Comparison of ENCODE assay signal across 5 worm cellular contexts in the genomic region with DNA sequence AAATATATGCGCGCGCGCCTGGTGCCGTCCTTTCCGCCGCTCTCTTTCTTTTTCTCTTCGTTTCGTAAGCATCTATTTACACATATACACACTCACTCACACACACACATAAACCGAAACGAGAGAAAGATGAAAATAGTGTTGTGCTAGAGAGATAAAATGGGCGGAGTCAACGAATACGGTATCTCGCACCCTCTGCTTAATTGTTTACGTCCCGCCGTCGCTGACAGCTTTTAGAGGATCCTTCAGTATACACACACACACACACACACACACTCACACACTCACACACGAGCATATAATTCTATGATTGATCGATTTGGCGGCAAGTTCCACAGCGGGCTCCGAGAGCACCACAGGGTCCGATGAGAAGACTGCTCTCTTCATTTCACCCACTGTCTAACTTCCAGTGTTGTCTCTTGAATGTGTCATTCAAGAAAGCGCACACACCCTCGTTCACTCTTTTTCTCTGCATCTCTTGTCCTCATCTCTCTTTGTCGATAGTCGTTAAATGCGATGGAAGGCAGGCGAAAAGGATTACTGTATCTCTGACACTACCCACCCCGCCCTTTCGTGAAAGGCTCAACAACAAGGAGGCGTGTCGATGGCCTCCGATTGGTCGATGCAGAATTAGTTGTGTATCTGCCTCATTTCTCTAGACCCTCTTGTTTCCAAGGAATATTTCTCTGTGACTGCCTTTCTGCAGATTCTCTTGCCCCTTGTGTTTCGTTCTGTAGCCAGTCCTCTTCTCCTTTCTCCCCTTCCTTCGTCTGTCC.
A peak's percentile ranks its signal among the peaks of the same experiment; 100 is the strongest.
TF ChIP-seq lines count a peak whose summit lies in the region.

No protein-coding gene starts in this region.

TF ChIP-seq in whole organism, L1 larva, 84 proteins besides CTCF, POLR2A, EP300 and RAD21 (continues in another document):
- peak; percentile 6 for TF ChIP-seq ceh-90 (tag; optimal IDR thresholded peaks at IDR 0.05; lab: Kevin White, UChicago)
- peak; percentile 79 for TF ChIP-seq fkh-4 (tag; optimal IDR thresholded peaks at IDR 0.05; lab: Kevin White, UChicago; ENCODE audit: borderline replicate concordance)
- TF ChIP-seq aha-1 (tag; optimal IDR thresholded peaks at IDR 0.05; lab: Kevin White, UChicago) = peak; percentile 75
- TF ChIP-seq tlp-1 (tag; optimal IDR thresholded peaks at IDR 0.05; lab: Kevin White, UChicago) = no peak
- peak; percentile 88 for TF ChIP-seq nhr-237 (tag; optimal IDR thresholded peaks at IDR 0.05; lab: Kevin White, UChicago)
- no peak for TF ChIP-seq nhr-12 (tag; optimal IDR thresholded peaks at IDR 0.05; lab: Kevin White, UChicago)
- peak; percentile 85 to 87 for TF ChIP-seq efl-1 (optimal IDR thresholded peaks at IDR 0.05; lab: Kevin White, UChicago)
- peak; percentile 53 to 95 for TF ChIP-seq efl-1 (GFP tag; optimal IDR thresholded peaks at IDR 0.05 in 1 of 2; lab: Kevin White, UChicago)
- TF ChIP-seq elt-2 (tag; optimal IDR thresholded peaks at IDR 0.05; lab: Kevin White, UChicago) = peak; percentile 81
- peak; percentile 81 for TF ChIP-seq pax-3 (tag; optimal IDR thresholded peaks at IDR 0.05; lab: Kevin White, UChicago)
- no peak for TF ChIP-seq aly-2 (tag; optimal IDR thresholded peaks at IDR 0.05; lab: Kevin White, UChicago)
- TF ChIP-seq snu-23 (GFP tag; optimal IDR thresholded peaks at IDR 0.05; lab: Kevin White, UChicago) = peak; percentile 97
- no peak for TF ChIP-seq hlh-17 (GFP tag; optimal IDR thresholded peaks at IDR 0.05; lab: Kevin White, UChicago; ENCODE audit: borderline replicate concordance)
- TF ChIP-seq hlh-4 (tag; optimal IDR thresholded peaks at IDR 0.05; lab: Kevin White, UChicago) = no peak
- TF ChIP-seq ets-5 (GFP tag; IDR thresholded peaks at IDR 0.05; lab: Robert Waterston, UW) = no peak
- TF ChIP-seq C16A3.4 (tag; optimal IDR thresholded peaks at IDR 0.05; lab: Kevin White, UChicago) = peak; percentile 84

TF ChIP-seq in whole organism, L3 larva, 47 proteins besides CTCF, POLR2A, EP300 and RAD21 (continues in another document):
- peak; percentile 79 for TF ChIP-seq pqm-1 (tag; optimal IDR thresholded peaks at IDR 0.05; lab: Kevin White, UChicago)
- TF ChIP-seq elt-3 (tag; optimal IDR thresholded peaks at IDR 0.05; lab: Kevin White, UChicago) = no peak
- peak; percentile 85 for TF ChIP-seq fkh-2 (tag; optimal IDR thresholded peaks at IDR 0.05; lab: Kevin White, UChicago)
- peak; percentile 97 for TF ChIP-seq ceh-28 (tag; optimal IDR thresholded peaks at IDR 0.05; lab: Kevin White, UChicago)
- peak; percentile 74 for TF ChIP-seq mdl-1 (tag; optimal IDR thresholded peaks at IDR 0.05; lab: Kevin White, UChicago)
- no peak for TF ChIP-seq ama-1 (optimal IDR thresholded peaks at IDR 0.05; lab: Kevin White, UChicago)
- peak; percentile 76 for TF ChIP-seq tbx-2 (tag; optimal IDR thresholded peaks at IDR 0.05; lab: Kevin White, UChicago)
- TF ChIP-seq egl-5 (tag; optimal IDR thresholded peaks at IDR 0.05; lab: Kevin White, UChicago) = peak; percentile 93
- TF ChIP-seq mml-1 (tag; optimal IDR thresholded peaks at IDR 0.05; lab: Kevin White, UChicago) = no peak
- peak; percentile 35 for TF ChIP-seq sea-2 (GFP tag; optimal IDR thresholded peaks at IDR 0.05; lab: Kevin White, UChicago)
- TF ChIP-seq ztf-4 (tag; optimal IDR thresholded peaks at IDR 0.05; lab: Kevin White, UChicago) = no peak
- TF ChIP-seq nhr-25 (tag; optimal IDR thresholded peaks at IDR 0.05; lab: Kevin White, UChicago) = peak; percentile 91
- TF ChIP-seq ceh-9 (tag; optimal IDR thresholded peaks at IDR 0.05; lab: Kevin White, UChicago) = no peak
- peak; percentile 24 for TF ChIP-seq ztf-11 (tag; optimal IDR thresholded peaks at IDR 0.05; lab: Kevin White, UChicago)
- peak; percentile 94 for TF ChIP-seq lin-15B (tag; optimal IDR thresholded peaks at IDR 0.05; lab: Kevin White, UChicago)
- peak; percentile 94 for TF ChIP-seq unc-62 (GFP tag; optimal IDR thresholded peaks at IDR 0.05; lab: Kevin White, UChicago)
- peak; percentile 67 for TF ChIP-seq nhr-11 (tag; optimal IDR thresholded peaks at IDR 0.05; lab: Kevin White, UChicago)

TF ChIP-seq in whole organism, early embryonic, 17 proteins besides CTCF, POLR2A, EP300 and RAD21:
- TF ChIP-seq hmbx-1 (tag; optimal IDR thresholded peaks at IDR 0.05; lab: Kevin White, UChicago) (no peak), flt-1 (GFP tag; IDR thresholded peaks at IDR 0.05; lab: Robert Waterston, UW) (0 out of 2 replicates have a peak, but pooled peaks have one; percentile 2), F13C5.2 (tag; optimal IDR thresholded peaks at IDR 0.05; lab: Kevin White, UChicago) (peak; percentile 15), B0310.2 (tag; optimal IDR thresholded peaks at IDR 0.05; lab: Kevin White, UChicago) (peak; percentile 26), hmg-4 (GFP tag; optimal IDR thresholded peaks at IDR 0.05; lab: Kevin White, UChicago) (peak; percentile 47)

TF ChIP-seq in whole organism, midembryonic, 9 proteins besides CTCF, POLR2A, EP300 and RAD21:
- TF ChIP-seq tab-1 (GFP tag; IDR thresholded peaks at IDR 0.05; lab: Robert Waterston, UW) = no peak
- no peak for TF ChIP-seq ztf-29 (GFP tag; IDR thresholded peaks at IDR 0.05; lab: Robert Waterston, UW)
- TF ChIP-seq ref-1 (GFP tag; conservative IDR thresholded peaks at IDR 0.05; lab: Robert Waterston, UW) = no peak
- TF ChIP-seq flt-1 (GFP tag; IDR thresholded peaks at IDR 0.05; lab: Robert Waterston, UW) = 0 out of 2 replicates have a peak, but pooled peaks have one; percentile 38
- peak; percentile 64; the same call in 1 of the 2 replicates for TF ChIP-seq T22C8.4 (GFP tag; IDR thresholded peaks at IDR 0.05; lab: Robert Waterston, UW)
- peak; percentile 95 for TF ChIP-seq cog-1 (tag; optimal IDR thresholded peaks at IDR 0.05; lab: Kevin White, UChicago)
- peak; percentile 43; the same call in 1 of the 2 replicates for TF ChIP-seq ztf-23 (GFP tag; IDR thresholded peaks at IDR 0.05; lab: Robert Waterston, UW)
- TF ChIP-seq klf-2 (GFP tag; conservative IDR thresholded peaks at IDR 0.05; lab: Robert Waterston, UW) = no peak
- TF ChIP-seq med-1 (GFP tag; optimal IDR thresholded peaks at IDR 0.05; lab: Kevin White, UChicago; ENCODE audit: insufficient read depth) = no peak

TF ChIP-seq in whole organism, young adult, 124 proteins besides CTCF, POLR2A, EP300 and RAD21 (continues in another document):
- TF ChIP-seq attf-6 (GFP tag; IDR thresholded peaks at IDR 0.05; lab: Robert Waterston, UW) (no peak), ccch-3 (GFP tag; optimal IDR thresholded peaks at IDR 0.05; lab: Kevin White, UChicago) (no peak), F22D6.2 (tag; optimal IDR thresholded peaks at IDR 0.05; lab: Kevin White, UChicago) (no peak), mxl-1 (tag; optimal IDR thresholded peaks at IDR 0.05; lab: Kevin White, UChicago) (no peak), B0336.3 (GFP tag; IDR thresholded peaks at IDR 0.05; lab: Robert Waterston, UW) (peak; percentile 80), lin-26 (GFP tag; IDR thresholded peaks at IDR 0.05; lab: Robert Waterston, UW) (peak; percentile 91), attf-5 (GFP tag; optimal IDR thresholded peaks at IDR 0.05; lab: Kevin White, UChicago) (peak; percentile 93), tlf-1 (GFP tag; optimal IDR thresholded peaks at IDR 0.05; lab: Kevin White, UChicago) (peak; percentile 70), nhr-120 (GFP tag; IDR thresholded peaks at IDR 0.05; lab: Robert Waterston, UW) (no peak), T26A5.8 (tag; optimal IDR thresholded peaks at IDR 0.05; lab: Kevin White, UChicago) (no peak), ceh-40 (GFP tag; IDR thresholded peaks at IDR 0.05; lab: Robert Waterston, UW) (no peak), unc-130 (GFP tag; optimal IDR thresholded peaks at IDR 0.05; lab: Kevin White, UChicago) (no peak), ceh-100 (GFP tag; IDR thresholded peaks at IDR 0.05; lab: Robert Waterston, UW) (no peak), ztf-28 (GFP tag; IDR thresholded peaks at IDR 0.05; lab: Robert Waterston, UW) (no peak), cebp-1 (GFP tag; IDR thresholded peaks at IDR 0.05; lab: Robert Waterston, UW) (no peak; the same call in 1 of the 2 replicates), cebp-1 (tag; optimal IDR thresholded peaks at IDR 0.05; lab: Kevin White, UChicago) (peak; percentile 88), F52B5.7 (tag; optimal IDR thresholded peaks at IDR 0.05; lab: Kevin White, UChicago) (no peak), nfya-2 (GFP tag; IDR thresholded peaks at IDR 0.05; lab: Robert Waterston, UW) (no peak), madf-3 (GFP tag; IDR thresholded peaks at IDR 0.05; lab: Robert Waterston, UW) (no peak), rec-8 (tag; optimal IDR thresholded peaks at IDR 0.05; lab: Kevin White, UChicago) (no peak), him-1 (tag; optimal IDR thresholded peaks at IDR 0.05; lab: Kevin White, UChicago) (no peak), egl-44 (GFP tag; IDR thresholded peaks at IDR 0.05; lab: Robert Waterston, UW) (no peak), nfyb-1 (GFP tag; IDR thresholded peaks at IDR 0.05; lab: Robert Waterston, UW) (peak; percentile 99), xnd-1 (tag; optimal IDR thresholded peaks at IDR 0.05; lab: Kevin White, UChicago) (no peak), nfya-1 (tag; optimal IDR thresholded peaks at IDR 0.05; lab: Kevin White, UChicago; ENCODE audit: borderline replicate concordance, insufficient read depth) (no peak), snpc-4 (GFP tag; optimal IDR thresholded peaks at IDR 0.05; lab: Kevin White, UChicago) (peak; percentile 12), snpc-4 (tag; optimal IDR thresholded peaks at IDR 0.05; lab: Kevin White, UChicago) (peak in 3 of 4 experiments; percentile 35 to 67 (median 63)), efl-1 (GFP tag; optimal IDR thresholded peaks at IDR 0.05; lab: Kevin White, UChicago) (no peak), ztf-3 (GFP tag; optimal IDR thresholded peaks at IDR 0.05; lab: Kevin White, UChicago) (peak; percentile 80), madf-6 (GFP tag; IDR thresholded peaks at IDR 0.05; lab: Robert Waterston, UW) (0 out of 2 replicates have a peak, but pooled peaks have one; percentile 29), snpc-1.3 (tag; optimal IDR thresholded peaks at IDR 0.05; lab: Kevin White, UChicago; ENCODE audit: insufficient read depth) (no peak), cebp-2 (GFP tag; IDR thresholded peaks at IDR 0.05; lab: Robert Waterston, UW) (no peak), ceh-27 (GFP tag; optimal IDR thresholded peaks at IDR 0.05; lab: Kevin White, UChicago) (peak; percentile 84), fkh-3 (tag; optimal IDR thresholded peaks at IDR 0.05; lab: Kevin White, UChicago) (no peak), madf-8 (GFP tag; conservative IDR thresholded peaks at IDR 0.05; lab: Robert Waterston, UW) (no peak), sdz-38 (tag; optimal IDR thresholded peaks at IDR 0.05; lab: Kevin White, UChicago) (no peak), egrh-3 (GFP tag; IDR thresholded peaks at IDR 0.05; lab: Robert Waterston, UW) (no peak), C17E4.6 (GFP tag; IDR thresholded peaks at IDR 0.05; lab: Robert Waterston, UW) (no peak), mes-4 (tag; optimal IDR thresholded peaks at IDR 0.05; lab: Kevin White, UChicago) (no peak), dox-1 (GFP tag; IDR thresholded peaks at IDR 0.05; lab: Robert Waterston, UW) (peak; percentile 83)
